Worm (Caenorhabditis elegans): Measurements from ENCODE around the gene arf-5.

arf-5 gene

DNA sequence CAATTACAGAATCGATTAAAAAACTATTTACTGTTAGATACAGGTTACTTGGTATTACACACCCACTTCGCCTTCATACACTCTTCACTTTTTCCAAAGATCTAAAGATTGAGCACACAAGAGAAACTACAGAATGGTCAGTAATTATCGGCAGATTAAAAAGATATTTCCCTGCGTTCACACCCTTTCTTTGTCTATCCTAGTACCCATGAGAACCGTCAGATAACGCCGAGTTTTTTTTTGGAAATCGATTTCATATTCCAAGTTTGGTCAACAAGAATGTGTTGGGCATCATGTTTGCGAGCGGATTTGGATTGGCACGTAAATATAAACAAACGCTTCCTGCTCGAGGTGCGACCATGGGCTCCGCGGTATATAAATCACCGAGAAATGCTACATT lies 31.5 kb downstream of the arf-5 start, which contains the start of gene C26B2.8:
Gene C26B2.8 (plus strand): TSS at position 301 of the 400 bp plus-strand sequence.
- TF ChIP-seq nhr-25 (tag; optimal IDR thresholded peaks at IDR 0.05) (no peak), nhr-23 (tag; optimal IDR thresholded peaks at IDR 0.05) (no peak)

ce11 chrIV:8015726-8016312 lies 33.5 kb downstream of the arf-5 start, which contains the start of gene C26B2.7:
Gene C26B2.7 (plus strand): TSS chrIV:8016274.
- TF ChIP-seq hmg-11 (tag; optimal IDR thresholded peaks at IDR 0.05) (peak; percentile 37), lin-15B (tag; optimal IDR thresholded peaks at IDR 0.05) (peak; percentile 52), R02D3.7 (tag; optimal IDR thresholded peaks at IDR 0.05) (peak; percentile 87), nhr-43 (tag; optimal IDR thresholded peaks at IDR 0.05; ENCODE audit: poor library complexity, severe bottlenecking) (peak; percentile 80), ceh-82 (tag; optimal IDR thresholded peaks at IDR 0.05) (peak; percentile 36), snpc-4 (tag; optimal IDR thresholded peaks at IDR 0.05) (peak; percentile 20), lsy-12 (tag; optimal IDR thresholded peaks at IDR 0.05) (peak; percentile 44), nhr-23 (tag; optimal IDR thresholded peaks at IDR 0.05) (peak; percentile 19), nfya-1 (tag; optimal IDR thresholded peaks at IDR 0.05; ENCODE audit: insufficient read depth) (peak; percentile 55), pha-4 (tag; optimal IDR thresholded peaks at IDR 0.05) (peak; percentile 74), jun-1 (tag; optimal IDR thresholded peaks at IDR 0.05) (peak; percentile 29), elt-2 (tag; optimal IDR thresholded peaks at IDR 0.05) (peak; percentile 31)

- TF ChIP-seq lsy-12 (tag; optimal IDR thresholded peaks at IDR 0.05) (no peak), fkh-10 (GFP tag; optimal IDR thresholded peaks at IDR 0.05) (no peak), aly-2 (tag; optimal IDR thresholded peaks at IDR 0.05) (no peak), elt-2 (tag; optimal IDR thresholded peaks at IDR 0.05) (no peak), ceh-16 (tag; optimal IDR thresholded peaks at IDR 0.05) (no peak), ztf-4 (tag; optimal IDR thresholded peaks at IDR 0.05) (no peak), nhr-28 (tag; optimal IDR thresholded peaks at IDR 0.05) (no peak), egl-27 (tag; optimal IDR thresholded peaks at IDR 0.05) (no peak), skn-1 (tag; optimal IDR thresholded peaks at IDR 0.05) (no peak), pqm-1 (tag; optimal IDR thresholded peaks at IDR 0.05) (no peak), tbx-2 (tag; optimal IDR thresholded peaks at IDR 0.05) (no peak), unc-62 (GFP tag; optimal IDR thresholded peaks at IDR 0.05) (no peak), lin-39 (tag; optimal IDR thresholded peaks at IDR 0.05) (no peak), egl-5 (tag; optimal IDR thresholded peaks at IDR 0.05) (no peak), elt-3 (tag; optimal IDR thresholded peaks at IDR 0.05) (no peak), mml-1 (tag; optimal IDR thresholded peaks at IDR 0.05) (no peak), nhr-76 (tag; optimal IDR thresholded peaks at IDR 0.05) (no peak)
Observed at ce11 chrIV:8016694-8017093, 34.4 kb downstream of the arf-5 start, which contains the start of gene elpc-4. Gene elpc-4 (plus strand): TSS chrIV:8016994.

ce11 chrIV:8019772-8020496 lies 37.6 kb downstream of the arf-5 start, which contains the start of gene dnc-4:
Gene dnc-4 (minus strand): TSS chrIV:8019808.
- TF ChIP-seq lin-39 (tag; optimal IDR thresholded peaks at IDR 0.05) (peak; percentile 19), daf-12 (tag; optimal IDR thresholded peaks at IDR 0.05) (no peak), nfya-1 (tag; optimal IDR thresholded peaks at IDR 0.05; ENCODE audit: insufficient read depth) (peak; percentile 29), fkh-10 (GFP tag; optimal IDR thresholded peaks at IDR 0.05) (no peak), lin-15B (tag; optimal IDR thresholded peaks at IDR 0.05) (peak; percentile 45), ztf-11 (tag; optimal IDR thresholded peaks at IDR 0.05) (no peak), elt-2 (tag; optimal IDR thresholded peaks at IDR 0.05) (no peak), nhr-12 (tag; optimal IDR thresholded peaks at IDR 0.05) (no peak), nhr-77 (tag; optimal IDR thresholded peaks at IDR 0.05) (no peak), mdl-1 (tag; optimal IDR thresholded peaks at IDR 0.05) (no peak), ceh-9 (tag; optimal IDR thresholded peaks at IDR 0.05) (no peak), sea-2 (GFP tag; optimal IDR thresholded peaks at IDR 0.05) (no peak), lsy-12 (tag; optimal IDR thresholded peaks at IDR 0.05) (no peak), nhr-23 (tag; optimal IDR thresholded peaks at IDR 0.05) (peak; percentile 12), egl-5 (tag; optimal IDR thresholded peaks at IDR 0.05) (no peak), skn-1 (tag; optimal IDR thresholded peaks at IDR 0.05) (no peak), hmg-11 (tag; optimal IDR thresholded peaks at IDR 0.05) (peak; percentile 61), ama-1 (optimal IDR thresholded peaks at IDR 0.05) (no peak), pha-4 (tag; optimal IDR thresholded peaks at IDR 0.05) (peak; percentile 29), ceh-16 (tag; optimal IDR thresholded peaks at IDR 0.05) (no peak)
